Fruit fly (Drosophila melanogaster) whole organism, pupa: Measurements from ENCODE around the gene Vps37B.

Source experiments
- CG10348 ChIP-seq: fragments of 200-800 bp; sonication (Bioruptor generic); IDR thresholded peaks from 2 replicates; pipeline ENCODE4 v1.3.6; 2022; ENCODE audit warnings: missing biosample characterization, missing genetic modification characterization
- CG14655 ChIP-seq: fragments of 200-800 bp; sonication (Bioruptor generic); optimal IDR thresholded peaks from 3 replicates; lab custom pipeline; 2017; ENCODE audit warnings: mild to moderate bottlenecking, missing biosample characterization, missing genetic modification reagents, missing genetic modification characterization
- CG15710 ChIP-seq: fragments of 200-800 bp; sonication (Bioruptor generic); optimal IDR thresholded peaks from 2 replicates; lab custom pipeline; 2018; ENCODE audit warnings: missing biosample characterization, mild to moderate bottlenecking, missing genetic modification characterization, moderate library complexity
- CG32121 ChIP-seq: fragments of 200-800 bp; sonication (Bioruptor generic); IDR thresholded peaks from 2 replicates; pipeline ENCODE4 v1.3.6; 2022; ENCODE audit warnings: missing biosample characterization, missing genetic modification characterization
- CG4496 ChIP-seq: fragments of 200-800 bp; sonication (Bioruptor generic); IDR thresholded peaks from 3 replicates; pipeline ENCODE4 v1.3.6; 2022; ENCODE audit warnings: missing biosample characterization, missing genetic modification characterization
- CG8159 ChIP-seq: fragments of 200-800 bp; sonication (Bioruptor generic); optimal IDR thresholded peaks from 3 replicates; lab custom pipeline; 2018; ENCODE audit warnings: missing biosample characterization, mild to moderate bottlenecking, missing genetic modification characterization, moderate library complexity
- CG9948 ChIP-seq: fragments of 200-800 bp; sonication (Bioruptor generic); optimal IDR thresholded peaks from 2 replicates; lab custom pipeline; 2018; ENCODE audit warnings: missing biosample characterization, mild to moderate bottlenecking, missing genetic modification characterization, moderate library complexity
- D1 ChIP-seq: fragments of 200-800 bp; sonication (Bioruptor generic); optimal IDR thresholded peaks from 2 replicates; lab custom pipeline; 2018; ENCODE audit warnings: missing biosample characterization, mild to moderate bottlenecking, missing genetic modification characterization, moderate library complexity
- Pif1A ChIP-seq: fragments of 200-800 bp; sonication (Bioruptor generic); optimal IDR thresholded peaks from 3 replicates; lab custom pipeline; 2016; ENCODE audit warnings: missing biosample characterization, missing genetic modification characterization
- rn ChIP-seq: fragments of 200-800 bp; sonication (Bioruptor generic); IDR thresholded peaks from 2 replicates; pipeline ENCODE4 v1.3.6; 2022; ENCODE audit warnings: missing biosample characterization, missing genetic modification characterization

DNA sequence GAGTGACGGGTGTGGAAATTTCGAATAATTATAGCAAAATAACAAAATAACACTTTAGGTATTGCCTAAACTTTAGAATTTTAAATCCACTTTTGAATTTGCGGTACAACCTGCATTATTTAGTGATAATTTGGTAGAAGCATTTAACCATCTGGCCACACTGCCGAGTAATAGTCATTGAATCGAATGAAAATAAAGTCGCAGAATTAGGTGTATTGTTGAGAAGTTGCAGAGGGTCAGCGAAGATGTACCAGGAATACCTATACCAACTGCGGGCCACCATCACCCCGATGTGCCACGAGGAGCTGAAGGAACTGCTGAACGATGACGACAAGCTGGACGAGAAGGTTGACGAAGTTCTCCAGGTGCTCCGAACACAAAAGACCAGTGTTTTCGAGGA, at the start of gene Vps37B:
- no peak for TF ChIP-seq CG8159 (tag; lab: Kevin White, UChicago)
- TF ChIP-seq CG14655 (GFP tag; lab: Kevin White, UChicago): no peak
- TF ChIP-seq CG10348 (GFP tag; lab: Robert Waterston, UW): no peak
- no peak for TF ChIP-seq CG32121 (GFP tag; lab: Robert Waterston, UW)
- TF ChIP-seq CG9948 (tag; lab: Kevin White, UChicago): no peak
- TF ChIP-seq CG4496 (GFP tag; lab: Robert Waterston, UW): no peak
- no peak for TF ChIP-seq Pif1A
- TF ChIP-seq CG15710: no peak
- TF ChIP-seq D1 (tag; lab: Kevin White, UChicago): no peak
- TF ChIP-seq rn: no peak
